Worm (Caenorhabditis elegans): Measurements from ENCODE around the gene hil-7.

DNA sequence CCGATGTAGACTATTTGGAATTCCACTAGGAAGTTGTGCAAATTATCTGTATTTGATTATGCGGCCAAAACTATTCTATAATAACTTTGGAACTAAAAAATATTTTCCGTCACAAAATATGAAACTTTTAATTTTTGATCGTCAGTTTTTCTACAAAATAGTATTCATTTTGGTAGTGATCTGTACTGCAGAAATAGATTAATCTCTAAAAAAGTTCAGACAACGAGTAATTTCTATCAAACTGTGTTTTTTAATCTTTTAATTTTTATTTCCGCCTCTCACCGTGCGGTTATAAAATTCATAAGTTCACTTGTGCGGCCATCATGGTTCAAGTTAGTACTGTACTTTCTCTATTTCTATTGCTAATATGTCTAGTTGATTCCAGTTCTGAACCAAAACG lies 7.9 kb upstream of the hil-7 start, which contains the start of gene C01B10.7:
- TF ChIP-seq unc-62 (GFP tag; optimal IDR thresholded peaks at IDR 0.05) (no peak), ztf-11 (tag; optimal IDR thresholded peaks at IDR 0.05) (no peak), nhr-76 (tag; optimal IDR thresholded peaks at IDR 0.05) (no peak), pqm-1 (tag; optimal IDR thresholded peaks at IDR 0.05) (no peak), nhr-43 (tag; optimal IDR thresholded peaks at IDR 0.05; ENCODE audit: poor library complexity, severe bottlenecking) (no peak), fos-1 (tag; optimal IDR thresholded peaks at IDR 0.05) (no peak)

Measured in whole organism, L3 larva.